Worm (Caenorhabditis elegans) whole organism, L4 larva: ENCODE data around the gene F13D11.4.
A peak's percentile ranks its signal among the peaks of the same experiment; 100 is the strongest.

Experiments used
- F26F4.8 ChIP-seq: fragments of 200-800 bp; sonication (Bioruptor generic); conservative IDR thresholded peaks from 2 replicates; pipeline ENCODE4 v1.3.6; 2022; ENCODE audit warnings: missing genetic modification characterization, missing compliant biosample characterization
- Y75B8A.6 ChIP-seq: fragments of 200-800 bp; sonication (Bioruptor generic); IDR thresholded peaks from 2 replicates; pipeline ENCODE4 v1.3.6; 2022; ENCODE audit warnings: missing genetic modification reagents, missing genetic modification characterization, missing compliant biosample characterization
- ama-1 ChIP-seq: fragments of 150-350 bp; optimal IDR thresholded peaks from 2 replicates; lab custom pipeline; 2014; ENCODE audit warnings: inconsistent platforms, mixed read lengths
- ces-1 ChIP-seq: fragments of 150-350 bp; sonication (generic microtip); optimal IDR thresholded peaks from 4 replicates; lab custom pipeline; 2014; ENCODE audit warnings: missing biosample characterization, missing genetic modification reagents, missing genetic modification characterization
- cey-2 ChIP-seq: sonication (generic microtip); optimal IDR thresholded peaks from 3 replicates; lab custom pipeline; 2017; ENCODE audit warnings: missing genetic modification characterization, mild to moderate bottlenecking, missing compliant biosample characterization, antibody characterized with exemption, borderline replicate concordance; ENCODE audit not compliant: insufficient read depth
- ctbp-1 ChIP-seq: fragments of 200-800 bp; sonication (Bioruptor generic); IDR thresholded peaks from 2 replicates; pipeline ENCODE4 v1.3.6; 2022; ENCODE audit warnings: missing genetic modification reagents, missing genetic modification characterization, missing compliant biosample characterization
- daf-16 ChIP-seq, 3 experiments: sonication (generic microtip); optimal IDR thresholded peaks; 2 replicates each; lab custom pipeline; 2016 to 2017; ENCODE audit warnings: missing genetic modification characterization in 3 of 3, missing genetic modification reagents in 3 of 3, mild to moderate bottlenecking in 2 of 3, missing compliant biosample characterization in 2 of 3, missing biosample characterization in 1 of 3, moderate library complexity in 1 of 3
- dmd-6 ChIP-seq: fragments of 200-800 bp; sonication (Bioruptor generic); IDR thresholded peaks from 2 replicates; pipeline ENCODE4 v1.3.6; 2022; ENCODE audit warnings: missing genetic modification reagents, missing genetic modification characterization, missing compliant biosample characterization
- dve-1 ChIP-seq: sonication (generic microtip); optimal IDR thresholded peaks from 2 replicates; lab custom pipeline; 2017; ENCODE audit warnings: antibody characterized with exemption, mild to moderate bottlenecking, missing genetic modification characterization, missing compliant biosample characterization; ENCODE audit not compliant: insufficient read depth
- hif-1 ChIP-seq, 2 experiments: sonication (generic microtip); optimal IDR thresholded peaks; 2 replicates each; lab custom pipeline; 2016 to 2017; ENCODE audit warnings: missing compliant biosample characterization in 2 of 2, missing genetic modification characterization in 2 of 2, missing genetic modification reagents in 2 of 2, missing genotype in 2 of 2, mild to moderate bottlenecking in 1 of 2
- hlh-11 ChIP-seq: fragments of 200-800 bp; sonication (Bioruptor generic); optimal IDR thresholded peaks from 2 replicates; lab custom pipeline; 2018; ENCODE audit warnings: mild to moderate bottlenecking, missing genetic modification characterization, missing compliant biosample characterization
- hlh-30 ChIP-seq: sonication (generic microtip); optimal IDR thresholded peaks from 2 replicates; lab custom pipeline; 2017; ENCODE audit warnings: antibody characterized with exemption, mild to moderate bottlenecking, missing genetic modification characterization, missing compliant biosample characterization; ENCODE audit not compliant: insufficient read depth
- hmg-1.1 ChIP-seq: fragments of 200-800 bp; sonication (Bioruptor generic); IDR thresholded peaks from 2 replicates; pipeline ENCODE4 v1.3.6; 2022; ENCODE audit warnings: missing genetic modification reagents, missing genetic modification characterization, missing compliant biosample characterization
- lin-13 ChIP-seq: fragments of 150-350 bp; optimal IDR thresholded peaks from 2 replicates; lab custom pipeline; 2014; ENCODE audit warnings: missing biosample characterization, missing genetic modification reagents, missing genetic modification characterization
- lsy-2 ChIP-seq, 2 experiments: fragments of 150-350 bp in 1 of 2; sonication (generic microtip) in 1 of 2; optimal IDR thresholded peaks; 2 replicates each; lab custom pipeline; 2014 to 2017; ENCODE audit warnings: missing biosample characterization in 2 of 2, missing genetic modification characterization in 2 of 2
- mdt-29 ChIP-seq: fragments of 200-800 bp; sonication (Bioruptor generic); IDR thresholded peaks from 2 replicates; pipeline ENCODE4 v1.3.6; 2022; ENCODE audit warnings: missing genetic modification reagents, missing genetic modification characterization, missing compliant biosample characterization
- mep-1 ChIP-seq: fragments of 150-350 bp; sonication (generic microtip); optimal IDR thresholded peaks from 3 replicates; lab custom pipeline; 2014; ENCODE audit warnings: missing biosample characterization, missing genetic modification characterization
- mes-2 ChIP-seq: sonication (generic microtip); optimal IDR thresholded peaks from 2 replicates; lab custom pipeline; 2016; ENCODE audit warnings: missing genotype, mild to moderate bottlenecking, missing genetic modification characterization, missing compliant biosample characterization; ENCODE audit not compliant: poor library complexity, severe bottlenecking
- mxl-2 ChIP-seq: fragments of 200-800 bp; sonication (Bioruptor generic); conservative IDR thresholded peaks from 2 replicates; pipeline ENCODE4 v1.3.6; 2022; ENCODE audit warnings: missing genetic modification reagents, missing genetic modification characterization, missing compliant biosample characterization
- nhr-10 ChIP-seq: fragments of 150-350 bp; optimal IDR thresholded peaks from 2 replicates; lab custom pipeline; 2014; ENCODE audit warnings: missing biosample characterization, missing genetic modification characterization
- nhr-111 ChIP-seq: fragments of 200-800 bp; sonication (Bioruptor generic); optimal IDR thresholded peaks from 2 replicates; lab custom pipeline; 2018; ENCODE audit warnings: mild to moderate bottlenecking, missing genetic modification characterization, missing compliant biosample characterization
- nhr-25 ChIP-seq: sonication (generic microtip); optimal IDR thresholded peaks from 2 replicates; lab custom pipeline; 2017; ENCODE audit warnings: missing genetic modification characterization, mild to moderate bottlenecking, missing compliant biosample characterization, antibody characterized with exemption, moderate library complexity, borderline replicate concordance; ENCODE audit not compliant: insufficient read depth
- nhr-28 ChIP-seq: fragments of 150-350 bp; optimal IDR thresholded peaks from 2 replicates; lab custom pipeline; 2014; ENCODE audit warnings: missing biosample characterization, missing genetic modification characterization
- nhr-41 ChIP-seq: fragments of 200-800 bp; sonication (Bioruptor generic); IDR thresholded peaks from 2 replicates; pipeline ENCODE4 v1.3.6; 2022; ENCODE audit warnings: missing genetic modification reagents, missing genetic modification characterization, missing compliant biosample characterization
- nhr-42 ChIP-seq: fragments of 200-800 bp; sonication (Bioruptor generic); IDR thresholded peaks from 2 replicates; pipeline ENCODE4 v1.3.6; 2022; ENCODE audit warnings: missing genetic modification characterization, missing compliant biosample characterization
- nhr-48 ChIP-seq: sonication (generic microtip); optimal IDR thresholded peaks from 2 replicates; lab custom pipeline; 2016; ENCODE audit warnings: mild to moderate bottlenecking, missing genetic modification characterization, missing compliant biosample characterization
- nhr-6 ChIP-seq: fragments of 150-350 bp; optimal IDR thresholded peaks from 2 replicates; lab custom pipeline; 2014; ENCODE audit warnings: missing biosample characterization, missing genetic modification characterization
- nhr-76 ChIP-seq: fragments of 150-350 bp; optimal IDR thresholded peaks from 2 replicates; lab custom pipeline; 2014; ENCODE audit warnings: missing biosample characterization, missing genetic modification characterization
- nhr-77 ChIP-seq: fragments of 150-350 bp; optimal IDR thresholded peaks from 2 replicates; lab custom pipeline; 2014; ENCODE audit warnings: missing biosample characterization, missing genetic modification characterization
- pha-4 ChIP-seq, 2 experiments: fragments of 150-350 bp in 1 of 2; fragments of 200-800 bp in 1 of 2; sonication (Bioruptor generic) in 1 of 2; IDR thresholded peaks in 1 of 2; optimal IDR thresholded peaks in 1 of 2; 2 replicates each; pipeline versions ENCODE4 v1.3.6 to Lab custom; 2014 to 2022; ENCODE audit warnings: missing genetic modification characterization in 2 of 2, missing genetic modification reagents in 2 of 2, missing biosample characterization in 1 of 2, missing compliant biosample characterization in 1 of 2
- php-3 ChIP-seq: fragments of 200-800 bp; sonication (Bioruptor generic); IDR thresholded peaks from 2 replicates; pipeline ENCODE4 v1.3.6; 2022; ENCODE audit warnings: missing genetic modification reagents, missing genetic modification characterization, missing compliant biosample characterization
- pqm-1 ChIP-seq: sonication (generic microtip); optimal IDR thresholded peaks from 2 replicates; lab custom pipeline; 2017; ENCODE audit warnings: missing biosample characterization, missing genetic modification characterization
- skn-1 ChIP-seq: fragments of 150-350 bp; optimal IDR thresholded peaks from 2 replicates; lab custom pipeline; 2014; ENCODE audit warnings: missing biosample characterization, missing genetic modification characterization
- snpc-1.2 ChIP-seq: fragments of 200-800 bp; sonication (Bioruptor generic); IDR thresholded peaks from 2 replicates; pipeline ENCODE4 v1.3.6; 2022; ENCODE audit warnings: missing genetic modification reagents, missing genetic modification characterization, missing compliant biosample characterization
- spr-1 ChIP-seq: sonication (generic microtip); optimal IDR thresholded peaks from 2 replicates; lab custom pipeline; 2016; ENCODE audit warnings: mild to moderate bottlenecking, missing genetic modification characterization, missing compliant biosample characterization
- tra-1 ChIP-seq: fragments of 200-800 bp; sonication (Bioruptor generic); IDR thresholded peaks from 2 replicates; pipeline ENCODE4 v1.3.6; 2022; ENCODE audit warnings: missing genetic modification reagents, missing genetic modification characterization, missing compliant biosample characterization
- unc-130 ChIP-seq: sonication (generic microtip); optimal IDR thresholded peaks from 2 replicates; lab custom pipeline; 2016; ENCODE audit warnings: missing genetic modification reagents, missing genetic modification characterization, missing compliant biosample characterization
- unc-62 ChIP-seq, 3 experiments: fragments of 150-350 bp in 1 of 3; sonication (generic microtip); optimal IDR thresholded peaks in 2 of 3; peaks in 1 of 3; 1 replicate in 1 of 3; 2 replicates in 2 of 3; lab custom pipeline; 2014 to 2017; ENCODE audit warnings: missing biosample characterization in 3 of 3, missing genetic modification characterization in 3 of 3, missing genetic modification reagents in 3 of 3, missing genotype in 1 of 3
- zag-1 ChIP-seq: fragments of 150-350 bp; optimal IDR thresholded peaks from 2 replicates; lab custom pipeline; 2014; ENCODE audit warnings: missing biosample characterization, missing genetic modification characterization
- zfp-2 ChIP-seq: sonication (generic microtip); optimal IDR thresholded peaks from 2 replicates; lab custom pipeline; 2016; ENCODE audit warnings: mild to moderate bottlenecking, missing genetic modification characterization, missing compliant biosample characterization
- zfp-3 ChIP-seq: fragments of 200-800 bp; sonication (Bioruptor generic); conservative IDR thresholded peaks from 2 replicates; pipeline ENCODE4 v1.3.6; 2022; ENCODE audit warnings: missing genetic modification reagents, missing genetic modification characterization, missing compliant biosample characterization
- zip-11 ChIP-seq: fragments of 200-800 bp; sonication (Bioruptor generic); IDR thresholded peaks from 2 replicates; pipeline ENCODE4 v1.3.6; 2022; ENCODE audit warnings: missing genetic modification characterization, missing compliant biosample characterization
- ztf-11 ChIP-seq: fragments of 150-350 bp; optimal IDR thresholded peaks from 2 replicates; lab custom pipeline; 2014; ENCODE audit warnings: missing biosample characterization, missing genetic modification characterization
- ztf-7 ChIP-seq: fragments of 150-350 bp; optimal IDR thresholded peaks from 2 replicates; lab custom pipeline; 2014; ENCODE audit warnings: missing biosample characterization, missing genetic modification characterization

F13D11.4 gene

DNA sequence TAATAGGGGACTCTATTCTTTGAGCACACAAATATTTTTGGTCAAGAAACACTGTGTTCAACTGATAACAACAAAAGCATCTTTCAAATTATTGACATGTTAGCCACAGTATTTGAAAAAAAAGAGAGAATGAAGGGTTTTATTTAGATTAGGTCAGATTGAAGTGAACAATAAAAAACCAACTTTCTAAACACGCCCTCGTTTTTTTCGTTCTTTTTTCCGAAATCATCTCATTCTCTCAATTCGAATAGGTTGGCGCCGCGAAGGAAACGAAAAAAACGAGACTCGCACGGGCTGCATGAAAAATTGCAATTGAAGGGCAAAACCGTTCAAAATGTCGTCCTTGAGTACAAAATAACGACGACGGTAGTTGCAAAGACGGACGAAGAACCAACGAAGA, 20.3 kb downstream of the F13D11.4 start:
- no peak for TF ChIP-seq hmg-1.1
- TF ChIP-seq daf-16 (GFP tag; optimal IDR thresholded peaks at IDR 0.05; lab: Kevin White, UChicago): no peak
- peak; percentile 63 for TF ChIP-seq daf-16 (tag; optimal IDR thresholded peaks at IDR 0.05; lab: Kevin White, UChicago)
- TF ChIP-seq nhr-28: peak; percentile 39
- peak; percentile 8 for TF ChIP-seq nhr-25 (tag; lab: Kevin White, UChicago)
- no peak for TF ChIP-seq nhr-42 (GFP tag; lab: Robert Waterston, UW)
- TF ChIP-seq Y75B8A.6 (GFP tag; lab: Robert Waterston, UW): no peak
- TF ChIP-seq zag-1 (tag; lab: Kevin White, UChicago): no peak
- no peak for TF ChIP-seq ama-1 (lab: Kevin White, UChicago)
- TF ChIP-seq zip-11: no peak
- TF ChIP-seq dve-1: peak; percentile 20
- TF ChIP-seq mep-1 (tag; lab: Kevin White, UChicago): no peak
- TF ChIP-seq zfp-3 (GFP tag; lab: Robert Waterston, UW): no peak
- TF ChIP-seq dmd-6: peak; percentile 67
- peak; percentile 22 for TF ChIP-seq hlh-11 (tag; lab: Kevin White, UChicago)

DNA sequence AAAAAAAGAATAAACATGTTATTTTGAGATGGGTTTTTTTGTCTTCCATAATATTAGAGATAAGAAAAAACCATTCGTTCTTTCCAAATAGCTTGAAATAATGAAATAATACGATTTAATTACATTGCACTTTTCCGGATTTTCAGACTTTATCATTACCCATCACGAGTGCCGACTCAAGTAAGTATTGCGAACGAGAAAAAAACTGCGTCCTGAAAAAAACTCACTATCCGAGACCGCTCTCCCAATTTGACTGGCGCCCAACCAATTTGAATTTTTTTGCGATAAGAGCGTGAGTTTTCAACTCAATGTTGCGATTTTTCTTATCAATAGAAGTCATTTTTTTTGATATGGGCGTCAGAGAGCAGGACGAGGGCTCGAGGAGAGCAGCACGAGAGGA, 21.6 kb downstream of the F13D11.4 start:
- TF ChIP-seq hlh-11 (tag; lab: Kevin White, UChicago) (peak; percentile 87), hif-1 (tag; optimal IDR thresholded peaks at IDR 0.05; lab: Kevin White, UChicago) (no peak), nhr-6 (tag; lab: Kevin White, UChicago) (peak; percentile 16), dmd-6 (peak; percentile 84), nhr-77 (tag; lab: Kevin White, UChicago) (peak; percentile 62), nhr-28 (peak; percentile 61), ctbp-1 (no peak), pqm-1 (peak; percentile 92), dve-1 (peak; percentile 77), hlh-30 (tag; lab: Kevin White, UChicago) (peak; percentile 33), Y75B8A.6 (GFP tag; lab: Robert Waterston, UW) (no peak), nhr-41 (GFP tag; lab: Robert Waterston, UW) (0 out of 2 replicates have a peak, but pooled peaks have one; percentile 30), daf-16 (GFP tag; optimal IDR thresholded peaks at IDR 0.05; lab: Kevin White, UChicago) (no peak), daf-16 (tag; optimal IDR thresholded peaks at IDR 0.05; lab: Kevin White, UChicago) (peak; percentile 83), tra-1 (GFP tag; lab: Robert Waterston, UW) (peak; percentile 72), pha-4 (GFP tag; IDR thresholded peaks at IDR 0.05; lab: Robert Waterston, UW) (0 out of 2 replicates have a peak, but pooled peaks have one; percentile 30), pha-4 (tag; optimal IDR thresholded peaks at IDR 0.05; lab: Kevin White, UChicago) (no peak), lsy-2 (tag; optimal IDR thresholded peaks at IDR 0.05; lab: Kevin White, UChicago) (no peak), ztf-7 (tag; lab: Kevin White, UChicago) (no peak), php-3 (peak; percentile 79), F26F4.8 (GFP tag; lab: Robert Waterston, UW) (no peak), mes-2 (peak; percentile 10), nhr-48 (tag; lab: Kevin White, UChicago) (peak; percentile 38), mdt-29 (no peak), mep-1 (tag; lab: Kevin White, UChicago) (peak; percentile 23), ces-1 (GFP tag; lab: Kevin White, UChicago) (no peak)

ce11 chrX:5811997-5812562, 22.5 kb downstream of the F13D11.4 start:
- TF ChIP-seq php-3 (0 out of 2 replicates have a peak, but pooled peaks have one; percentile 39), nhr-77 (tag; lab: Kevin White, UChicago) (peak; percentile 19), nhr-42 (GFP tag; lab: Robert Waterston, UW) (no peak), snpc-1.2 (GFP tag; lab: Robert Waterston, UW) (no peak), spr-1 (peak; percentile 57), lin-13 (GFP tag; lab: Kevin White, UChicago) (no peak), cey-2 (tag; lab: Kevin White, UChicago) (no peak), nhr-41 (GFP tag; lab: Robert Waterston, UW) (no peak), nhr-111 (GFP tag; lab: Kevin White, UChicago) (peak; percentile 21), skn-1 (tag; lab: Kevin White, UChicago) (no peak), nhr-10 (no peak), mxl-2 (0 out of 2 replicates have a peak, but pooled peaks have one; percentile 9), zfp-3 (GFP tag; lab: Robert Waterston, UW) (no peak), ztf-7 (tag; lab: Kevin White, UChicago) (no peak), ztf-11 (tag; lab: Kevin White, UChicago) (no peak), zfp-2 (tag; lab: Kevin White, UChicago) (no peak), tra-1 (GFP tag; lab: Robert Waterston, UW) (no peak), nhr-76 (no peak), unc-130 (GFP tag; lab: Kevin White, UChicago) (no peak), unc-62 (GFP tag; optimal IDR thresholded peaks at IDR 0.05 in 1 of 2; lab: Kevin White, UChicago) (peak in 1 of 2 experiments; percentile 88), unc-62 (tag; optimal IDR thresholded peaks at IDR 0.05; lab: Kevin White, UChicago) (no peak)
